Worm (Caenorhabditis elegans): ENCODE results near the gene Y38F1A.8.

DNA sequence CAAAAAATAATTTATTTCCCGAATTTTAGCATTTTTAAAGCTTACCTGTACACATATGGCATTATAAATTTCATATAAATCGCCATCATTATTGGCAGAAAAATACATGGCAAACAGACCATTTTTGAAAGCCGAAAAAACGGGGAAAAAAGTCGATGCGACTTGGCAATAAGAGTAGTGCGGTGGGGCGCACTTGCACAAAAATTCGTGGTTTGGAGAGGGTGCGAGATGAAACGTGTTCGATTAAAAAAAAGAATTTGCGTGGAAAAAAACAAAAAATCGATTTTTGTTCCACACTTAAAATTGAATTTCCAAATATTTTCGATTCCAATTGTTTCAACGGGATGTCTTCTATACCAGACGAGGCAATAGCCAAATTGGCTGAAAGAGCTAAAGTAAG, 36.1 kb upstream of the Y38F1A.8 start, which contains the start of gene F18A11.3:
- no peak for TF ChIP-seq W03F9.2 (tag; optimal IDR thresholded peaks at IDR 0.05)
- no peak for TF ChIP-seq him-1 (tag; optimal IDR thresholded peaks at IDR 0.05)
- TF ChIP-seq dao-5 (tag; optimal IDR thresholded peaks at IDR 0.05): no peak

All from whole organism, L4/young adult.